Worm (Caenorhabditis elegans) whole organism, young adult: ENCODE data around the gene T23G7.2.
A peak's percentile ranks its signal among the peaks of the same experiment; 100 is the strongest.

Experiments
- B0261.1 ChIP-seq: sonication (generic microtip); optimal IDR thresholded peaks from 2 replicates; lab custom pipeline; 2016; ENCODE audit warnings: mild to moderate bottlenecking, missing genetic modification characterization, moderate library complexity, missing compliant biosample characterization
- B0336.3 ChIP-seq: fragments of 200-800 bp; sonication (Bioruptor generic); IDR thresholded peaks from 2 replicates; pipeline ENCODE4 v1.3.6; 2022; ENCODE audit warnings: missing genetic modification characterization, missing compliant biosample characterization
- F23B12.7 ChIP-seq: sonication (generic microtip); optimal IDR thresholded peaks from 2 replicates; lab custom pipeline; 2017; ENCODE audit warnings: missing genetic modification characterization, mild to moderate bottlenecking, missing compliant biosample characterization, antibody characterized with exemption, moderate library complexity; ENCODE audit not compliant: insufficient read depth
- F33H1.4 ChIP-seq: fragments of 200-800 bp; sonication (Bioruptor generic); IDR thresholded peaks from 2 replicates; pipeline ENCODE4 v1.3.6; 2022; ENCODE audit warnings: missing genetic modification reagents, missing genetic modification characterization, missing compliant biosample characterization
- F39B2.1 ChIP-seq: fragments of 200-800 bp; sonication (Bioruptor generic); IDR thresholded peaks from 2 replicates; pipeline ENCODE4 v1.3.6; 2022; ENCODE audit warnings: missing genetic modification reagents, missing genetic modification characterization, missing compliant biosample characterization
- F49E8.2 ChIP-seq: sonication (generic microtip); optimal IDR thresholded peaks from 3 replicates; lab custom pipeline; 2017; ENCODE audit warnings: missing genetic modification characterization, mild to moderate bottlenecking, missing compliant biosample characterization, antibody characterized with exemption, moderate library complexity; ENCODE audit not compliant: insufficient read depth
- T07F8.4 ChIP-seq: sonication (generic microtip); optimal IDR thresholded peaks from 2 replicates; lab custom pipeline; 2016; ENCODE audit warnings: mild to moderate bottlenecking, missing genetic modification characterization, moderate library complexity, missing compliant biosample characterization
- T26A5.8 ChIP-seq: sonication (generic microtip); optimal IDR thresholded peaks from 2 replicates; lab custom pipeline; 2016; ENCODE audit warnings: missing genetic modification characterization, missing compliant biosample characterization
- Y56A3A.18 ChIP-seq: fragments of 200-800 bp; sonication (Bioruptor generic); IDR thresholded peaks from 2 replicates; pipeline ENCODE4 v1.3.6; 2022; ENCODE audit warnings: missing genetic modification reagents, missing genetic modification characterization, missing compliant biosample characterization
- ZK185.1 ChIP-seq: sonication (generic microtip); optimal IDR thresholded peaks from 2 replicates; lab custom pipeline; 2016; ENCODE audit warnings: mild to moderate bottlenecking, missing genetic modification characterization, missing compliant biosample characterization; ENCODE audit not compliant: poor library complexity, severe bottlenecking
- akir-1 ChIP-seq: fragments of 200-800 bp; sonication (Bioruptor generic); optimal IDR thresholded peaks from 2 replicates; lab custom pipeline; 2018; ENCODE audit warnings: mild to moderate bottlenecking, missing genetic modification characterization, moderate library complexity, missing compliant biosample characterization
- athp-1 ChIP-seq: sonication (generic microtip); optimal IDR thresholded peaks from 2 replicates; lab custom pipeline; 2017; ENCODE audit warnings: mild to moderate bottlenecking, missing genetic modification characterization, missing compliant biosample characterization
- attf-3 ChIP-seq: fragments of 200-800 bp; sonication (Bioruptor generic); conservative IDR thresholded peaks from 2 replicates; pipeline ENCODE4 v1.3.6; 2022; ENCODE audit warnings: missing genetic modification reagents, missing genetic modification characterization, missing compliant biosample characterization
- attf-5 ChIP-seq: fragments of 200-800 bp; sonication (Bioruptor generic); optimal IDR thresholded peaks from 2 replicates; lab custom pipeline; 2018; ENCODE audit warnings: mild to moderate bottlenecking, missing genetic modification characterization, missing compliant biosample characterization
- ceh-100 ChIP-seq: fragments of 200-800 bp; sonication (Bioruptor generic); IDR thresholded peaks from 2 replicates; pipeline ENCODE4 v1.3.6; 2022; ENCODE audit warnings: missing genetic modification reagents, missing genetic modification characterization, missing compliant biosample characterization
- die-1 ChIP-seq: sonication (generic microtip); optimal IDR thresholded peaks from 2 replicates; lab custom pipeline; 2016; ENCODE audit warnings: missing genotype, mild to moderate bottlenecking, missing genetic modification characterization, missing compliant biosample characterization
- dox-1 ChIP-seq: fragments of 200-800 bp; sonication (Bioruptor generic); IDR thresholded peaks from 2 replicates; pipeline ENCODE4 v1.3.6; 2022; ENCODE audit warnings: missing genetic modification reagents, missing genetic modification characterization, missing compliant biosample characterization
- egl-18 ChIP-seq: fragments of 200-800 bp; sonication (Bioruptor generic); IDR thresholded peaks from 2 replicates; pipeline ENCODE4 v1.3.6; 2022; ENCODE audit warnings: missing genetic modification reagents, missing genetic modification characterization, missing compliant biosample characterization
- egrh-3 ChIP-seq: fragments of 200-800 bp; sonication (Bioruptor generic); IDR thresholded peaks from 2 replicates; pipeline ENCODE4 v1.3.6; 2022; ENCODE audit warnings: missing genetic modification reagents, missing genetic modification characterization, missing compliant biosample characterization
- ekl-4 ChIP-seq: fragments of 200-800 bp; sonication (Bioruptor generic); IDR thresholded peaks from 2 replicates; pipeline ENCODE4 v1.3.6; 2022; ENCODE audit warnings: missing genetic modification reagents, missing genetic modification characterization, missing compliant biosample characterization
- hmg-1.2 ChIP-seq: fragments of 200-800 bp; sonication (Bioruptor generic); IDR thresholded peaks from 2 replicates; pipeline ENCODE4 v1.3.6; 2022; ENCODE audit warnings: missing genetic modification reagents, missing genetic modification characterization, missing compliant biosample characterization
- hmg-20 ChIP-seq: fragments of 200-800 bp; sonication (Bioruptor generic); IDR thresholded peaks from 2 replicates; pipeline ENCODE4 v1.3.6; 2022; ENCODE audit warnings: missing genetic modification reagents, missing genetic modification characterization, missing compliant biosample characterization
- lag-1 ChIP-seq: fragments of 200-800 bp; sonication (Bioruptor generic); IDR thresholded peaks from 2 replicates; pipeline ENCODE4 v1.3.6; 2022; ENCODE audit warnings: missing genetic modification reagents, missing genetic modification characterization, missing compliant biosample characterization
- let-607 ChIP-seq, 2 experiments: fragments of 200-800 bp in 1 of 2; sonication (Bioruptor generic) in 1 of 2; sonication (generic microtip) in 1 of 2; optimal IDR thresholded peaks; 2 replicates each; lab custom pipeline; 2016 to 2018; ENCODE audit warnings: mild to moderate bottlenecking in 2 of 2, missing compliant biosample characterization in 2 of 2, missing genetic modification characterization in 2 of 2, moderate library complexity in 2 of 2, missing genotype in 1 of 2
- lin-26 ChIP-seq: fragments of 200-800 bp; sonication (Bioruptor generic); IDR thresholded peaks from 2 replicates; pipeline ENCODE4 v1.3.6; 2022; ENCODE audit warnings: missing genetic modification reagents, missing genetic modification characterization, missing compliant biosample characterization
- lin-54 ChIP-seq: fragments of 200-800 bp; sonication (Bioruptor generic); optimal IDR thresholded peaks from 2 replicates; lab custom pipeline; 2018; ENCODE audit warnings: mild to moderate bottlenecking, missing genetic modification characterization, missing compliant biosample characterization
- lsl-1 ChIP-seq: fragments of 200-800 bp; sonication (Bioruptor generic); optimal IDR thresholded peaks from 2 replicates; lab custom pipeline; 2018; ENCODE audit warnings: mild to moderate bottlenecking, missing genetic modification characterization, moderate library complexity, missing compliant biosample characterization
- madf-10 ChIP-seq: sonication (generic microtip); optimal IDR thresholded peaks from 2 replicates; lab custom pipeline; 2016; ENCODE audit warnings: mild to moderate bottlenecking, missing genetic modification characterization, missing compliant biosample characterization
- madf-6 ChIP-seq: fragments of 200-800 bp; sonication (Bioruptor generic); IDR thresholded peaks from 2 replicates; pipeline ENCODE4 v1.3.6; 2022; ENCODE audit warnings: missing genetic modification reagents, missing genetic modification characterization, missing compliant biosample characterization
- mes-4 ChIP-seq: sonication (generic microtip); optimal IDR thresholded peaks from 2 replicates; lab custom pipeline; 2016; ENCODE audit warnings: missing genotype, missing genetic modification characterization, missing compliant biosample characterization
- nhr-27 ChIP-seq: fragments of 200-800 bp; sonication (Bioruptor generic); optimal IDR thresholded peaks from 2 replicates; lab custom pipeline; 2018; ENCODE audit warnings: mild to moderate bottlenecking, missing genetic modification characterization, moderate library complexity, missing compliant biosample characterization
- nhr-80 ChIP-seq: sonication (generic microtip); optimal IDR thresholded peaks from 2 replicates; lab custom pipeline; 2016; ENCODE audit warnings: missing genetic modification characterization, missing compliant biosample characterization
- nhr-90 ChIP-seq: sonication (generic microtip); optimal IDR thresholded peaks from 2 replicates; lab custom pipeline; 2016; ENCODE audit warnings: missing genotype, mild to moderate bottlenecking, missing genetic modification characterization, missing compliant biosample characterization
- pbrm-1 ChIP-seq: fragments of 200-800 bp; sonication (Bioruptor generic); IDR thresholded peaks from 2 replicates; pipeline ENCODE4 v1.3.6; 2022; ENCODE audit warnings: missing genetic modification reagents, missing genetic modification characterization, missing compliant biosample characterization
- rcor-1 ChIP-seq: fragments of 200-800 bp; sonication (Bioruptor generic); IDR thresholded peaks from 2 replicates; pipeline ENCODE4 v1.3.6; 2022; ENCODE audit warnings: missing genetic modification reagents, missing genetic modification characterization, missing compliant biosample characterization
- snpc-1.1 ChIP-seq: sonication (generic microtip); optimal IDR thresholded peaks from 2 replicates; lab custom pipeline; 2017; ENCODE audit warnings: missing genetic modification characterization, mild to moderate bottlenecking, missing compliant biosample characterization, antibody characterized with exemption, moderate library complexity, missing genotype, missing genetic modification reagents; ENCODE audit not compliant: insufficient read depth
- snpc-1.3 ChIP-seq: sonication (generic microtip); optimal IDR thresholded peaks from 2 replicates; lab custom pipeline; 2017; ENCODE audit warnings: missing genetic modification characterization, mild to moderate bottlenecking, missing compliant biosample characterization, antibody characterized with exemption, moderate library complexity, missing genotype, missing genetic modification reagents; ENCODE audit not compliant: insufficient read depth
- snpc-3.4 ChIP-seq: sonication (generic microtip); optimal IDR thresholded peaks from 2 replicates; lab custom pipeline; 2017; ENCODE audit warnings: missing genetic modification characterization, mild to moderate bottlenecking, missing compliant biosample characterization, antibody characterized with exemption, moderate library complexity, missing genotype, missing genetic modification reagents
- somi-1 ChIP-seq: fragments of 200-800 bp; sonication (Bioruptor generic); optimal IDR thresholded peaks from 2 replicates; lab custom pipeline; 2018; ENCODE audit warnings: mild to moderate bottlenecking, missing genetic modification characterization, missing compliant biosample characterization
- tbp1 ChIP-seq: fragments of 200-800 bp; sonication (Bioruptor generic); optimal IDR thresholded peaks from 2 replicates; lab custom pipeline; 2018; ENCODE audit warnings: mild to moderate bottlenecking, missing genetic modification characterization, missing compliant biosample characterization
- tlf-1 ChIP-seq: fragments of 200-800 bp; sonication (Bioruptor generic); optimal IDR thresholded peaks from 2 replicates; lab custom pipeline; 2018; ENCODE audit warnings: mild to moderate bottlenecking, missing genetic modification characterization, missing compliant biosample characterization
- ztf-18 ChIP-seq: sonication (generic microtip); optimal IDR thresholded peaks from 2 replicates; lab custom pipeline; 2016; ENCODE audit warnings: missing genotype, mild to moderate bottlenecking, missing genetic modification characterization, missing compliant biosample characterization
- ztf-6 ChIP-seq: fragments of 200-800 bp; sonication (Bioruptor generic); IDR thresholded peaks from 2 replicates; pipeline ENCODE4 v1.3.6; 2022; ENCODE audit warnings: missing genetic modification reagents, missing genetic modification characterization, missing compliant biosample characterization

T23G7.2 gene

DNA sequence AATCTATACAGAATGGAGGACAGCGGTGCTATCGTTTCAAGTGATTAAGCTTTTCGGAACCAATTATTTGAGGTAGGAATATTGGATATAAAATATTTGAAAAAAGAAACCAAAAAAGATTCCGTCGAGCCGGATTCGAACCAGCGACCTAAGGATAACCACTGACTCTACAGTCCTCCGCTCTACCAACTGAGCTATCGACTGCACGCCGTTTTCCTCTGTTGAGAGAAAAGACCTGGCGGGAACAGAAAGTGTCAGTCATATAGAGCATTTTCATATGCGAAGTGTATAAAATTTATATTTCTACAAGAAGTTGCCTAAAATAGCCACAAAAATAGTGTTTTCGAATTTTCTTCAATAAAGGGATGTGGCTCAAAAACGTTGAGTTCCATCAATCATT, 38.9 kb upstream of the T23G7.2 start (continued):
- TF ChIP-seq nhr-80 = peak; percentile 28
- peak; percentile 53 for TF ChIP-seq ztf-18 (tag; lab: Kevin White, UChicago)
- peak; percentile 68; the same call in 1 of the 2 replicates for TF ChIP-seq hmg-20 (GFP tag; lab: Robert Waterston, UW)
- TF ChIP-seq hmg-1.2 (GFP tag; lab: Robert Waterston, UW) = peak; percentile 67
- TF ChIP-seq madf-10 = peak; percentile 26
- peak; percentile 69 for TF ChIP-seq die-1
- TF ChIP-seq F33H1.4 = peak; percentile 77
- no peak for TF ChIP-seq egl-18 (GFP tag; lab: Robert Waterston, UW)
- peak; percentile 11 for TF ChIP-seq athp-1 (tag; lab: Kevin White, UChicago)
- no peak for TF ChIP-seq attf-5
- 0 out of 2 replicates have a peak, but pooled peaks have one; percentile 47 for TF ChIP-seq Y56A3A.18
- no peak for TF ChIP-seq tlf-1 (GFP tag; lab: Kevin White, UChicago)
- TF ChIP-seq madf-6 (GFP tag; lab: Robert Waterston, UW) = peak; percentile 86
- peak; percentile 61 for TF ChIP-seq ekl-4 (GFP tag; lab: Robert Waterston, UW)
- TF ChIP-seq T26A5.8 (tag; lab: Kevin White, UChicago) = peak; percentile 39
- TF ChIP-seq nhr-27 (tag; lab: Kevin White, UChicago) = no peak
- peak; percentile 67 for TF ChIP-seq lsl-1 (GFP tag; lab: Kevin White, UChicago)
- TF ChIP-seq dox-1 (GFP tag; lab: Robert Waterston, UW) = peak; percentile 79
- peak; percentile 95 for TF ChIP-seq tbp1 (GFP tag; lab: Kevin White, UChicago)
- TF ChIP-seq snpc-1.3 (tag; lab: Kevin White, UChicago) = peak; percentile 82
- peak; percentile 46 for TF ChIP-seq F49E8.2 (tag; lab: Kevin White, UChicago)
- TF ChIP-seq attf-3 = peak; percentile 62
- no peak for TF ChIP-seq somi-1 (GFP tag; lab: Kevin White, UChicago)
- peak in 1 of 2 experiments; percentile 31 for TF ChIP-seq let-607 (tag; optimal IDR thresholded peaks at IDR 0.05; lab: Kevin White, UChicago)
- TF ChIP-seq pbrm-1 (GFP tag; lab: Robert Waterston, UW) = 0 out of 2 replicates have a peak, but pooled peaks have one; percentile 35
- peak; percentile 59; the same call in 1 of the 2 replicates for TF ChIP-seq rcor-1 (GFP tag; lab: Robert Waterston, UW)
- peak; percentile 75 for TF ChIP-seq snpc-3.4 (tag; lab: Kevin White, UChicago)
- TF ChIP-seq ztf-6 (GFP tag; lab: Robert Waterston, UW) = no peak
- peak; percentile 94 for TF ChIP-seq snpc-1.1 (tag; lab: Kevin White, UChicago)
- peak; percentile 3 for TF ChIP-seq T07F8.4 (tag; lab: Kevin White, UChicago)
- TF ChIP-seq ZK185.1 (tag; lab: Kevin White, UChicago) = peak; percentile 63
- peak; percentile 82 for TF ChIP-seq B0261.1 (tag; lab: Kevin White, UChicago)
- peak; percentile 67 for TF ChIP-seq F23B12.7 (tag; lab: Kevin White, UChicago)
- peak; percentile 71; the same call in 1 of the 2 replicates for TF ChIP-seq lin-26 (GFP tag; lab: Robert Waterston, UW)
- TF ChIP-seq lag-1 (GFP tag; lab: Robert Waterston, UW) = no peak
- peak; percentile 73; the same call in 1 of the 2 replicates for TF ChIP-seq B0336.3 (GFP tag; lab: Robert Waterston, UW)
- peak; percentile 40; the same call in 1 of the 2 replicates for TF ChIP-seq ceh-100 (GFP tag; lab: Robert Waterston, UW)
- TF ChIP-seq mes-4 (tag; lab: Kevin White, UChicago) = peak; percentile 24
- peak; percentile 65 for TF ChIP-seq nhr-90 (tag; lab: Kevin White, UChicago)
- peak; percentile 75 for TF ChIP-seq lin-54
- no peak for TF ChIP-seq egrh-3 (GFP tag; lab: Robert Waterston, UW)
- TF ChIP-seq F39B2.1 (GFP tag; lab: Robert Waterston, UW) = no peak
- no peak for TF ChIP-seq akir-1 (GFP tag; lab: Kevin White, UChicago)
